Worm (Caenorhabditis elegans) whole organism, L3 larva: ENCODE data around the gene C18H7.4.
A peak's percentile ranks its signal among the peaks of the same experiment; 100 is the strongest.

Experiments used
- R02D3.7 ChIP-seq: fragments of 150-350 bp; optimal IDR thresholded peaks from 2 replicates; lab custom pipeline; 2014; ENCODE audit warnings: missing biosample characterization, missing genetic modification characterization
- ZK546.5 ChIP-seq: sonication (generic microtip); optimal IDR thresholded peaks from 2 replicates; lab custom pipeline; 2017; ENCODE audit warnings: missing biosample characterization, missing genetic modification characterization
- aly-2 ChIP-seq: fragments of 150-350 bp; optimal IDR thresholded peaks from 2 replicates; lab custom pipeline; 2014; ENCODE audit warnings: missing biosample characterization, missing genetic modification characterization
- ama-1 ChIP-seq: fragments of 150-350 bp; optimal IDR thresholded peaks from 2 replicates; lab custom pipeline; 2018
- ceh-28 ChIP-seq: fragments of 150-350 bp; optimal IDR thresholded peaks from 2 replicates; lab custom pipeline; 2014; ENCODE audit warnings: missing biosample characterization, missing genetic modification reagents, missing genetic modification characterization
- ceh-9 ChIP-seq: sonication (generic microtip); optimal IDR thresholded peaks from 2 replicates; lab custom pipeline; 2018; ENCODE audit warnings: missing biosample characterization, missing genetic modification characterization
- egl-27 ChIP-seq: sonication (generic microtip); optimal IDR thresholded peaks from 4 replicates; lab custom pipeline; 2017; ENCODE audit warnings: missing biosample characterization, missing genetic modification reagents, missing genetic modification characterization
- elt-1 ChIP-seq: fragments of 150-350 bp; optimal IDR thresholded peaks from 2 replicates; lab custom pipeline; 2014; ENCODE audit warnings: missing biosample characterization, missing genetic modification characterization
- elt-2 ChIP-seq: sonication (generic microtip); optimal IDR thresholded peaks from 2 replicates; lab custom pipeline; 2016; ENCODE audit warnings: missing genetic modification reagents, mild to moderate bottlenecking, missing genetic modification characterization, missing compliant biosample characterization
- fkh-2 ChIP-seq: fragments of 150-350 bp; optimal IDR thresholded peaks from 2 replicates; lab custom pipeline; 2014; ENCODE audit warnings: missing biosample characterization, missing genetic modification reagents, missing genetic modification characterization
- fos-1 ChIP-seq: fragments of 150-350 bp; optimal IDR thresholded peaks from 2 replicates; lab custom pipeline; 2014; ENCODE audit warnings: missing biosample characterization, missing genetic modification characterization
- hmg-11 ChIP-seq: sonication (generic microtip); optimal IDR thresholded peaks from 2 replicates; lab custom pipeline; 2016; ENCODE audit warnings: missing genetic modification characterization, missing compliant biosample characterization
- lin-39 ChIP-seq: fragments of 150-350 bp; optimal IDR thresholded peaks from 2 replicates; lab custom pipeline; 2018; ENCODE audit warnings: missing biosample characterization, missing genetic modification reagents, missing genetic modification characterization
- mdl-1 ChIP-seq: fragments of 150-350 bp; optimal IDR thresholded peaks from 2 replicates; lab custom pipeline; 2014; ENCODE audit warnings: missing biosample characterization, missing genetic modification characterization
- nhr-11 ChIP-seq: fragments of 150-350 bp; optimal IDR thresholded peaks from 2 replicates; lab custom pipeline; 2014; ENCODE audit warnings: missing biosample characterization, missing genetic modification characterization
- nhr-12 ChIP-seq: fragments of 150-350 bp; optimal IDR thresholded peaks from 2 replicates; lab custom pipeline; 2014; ENCODE audit warnings: missing biosample characterization, missing genetic modification characterization
- nhr-23 ChIP-seq: fragments of 150-350 bp; optimal IDR thresholded peaks from 2 replicates; lab custom pipeline; 2014; ENCODE audit warnings: missing biosample characterization, missing genetic modification reagents, missing genetic modification characterization
- nhr-237 ChIP-seq: fragments of 150-350 bp; optimal IDR thresholded peaks from 2 replicates; lab custom pipeline; 2014; ENCODE audit warnings: missing biosample characterization, missing genetic modification characterization
- nhr-28 ChIP-seq: fragments of 150-350 bp; optimal IDR thresholded peaks from 2 replicates; lab custom pipeline; 2014; ENCODE audit warnings: missing biosample characterization, missing genetic modification characterization
- nhr-67 ChIP-seq: fragments of 150-350 bp; optimal IDR thresholded peaks from 2 replicates; lab custom pipeline; 2014; ENCODE audit warnings: missing biosample characterization, missing genetic modification characterization
- sea-2 ChIP-seq: fragments of 150-350 bp; sonication (generic microtip); optimal IDR thresholded peaks from 4 replicates; lab custom pipeline; 2014; ENCODE audit warnings: missing biosample characterization, missing genetic modification reagents, missing genetic modification characterization
- skn-1 ChIP-seq: fragments of 150-350 bp; optimal IDR thresholded peaks from 2 replicates; lab custom pipeline; 2014; ENCODE audit warnings: missing biosample characterization, missing genetic modification characterization
- snpc-4 ChIP-seq: fragments of 150-350 bp; optimal IDR thresholded peaks from 2 replicates; lab custom pipeline; 2014; ENCODE audit warnings: missing biosample characterization, missing genetic modification characterization
- tbx-2 ChIP-seq: sonication (generic microtip); optimal IDR thresholded peaks from 2 replicates; lab custom pipeline; 2016; ENCODE audit warnings: mild to moderate bottlenecking, missing genetic modification characterization, missing compliant biosample characterization
- unc-39 ChIP-seq: sonication (generic microtip); optimal IDR thresholded peaks from 4 replicates; lab custom pipeline; 2017; ENCODE audit warnings: missing biosample characterization, missing genetic modification characterization
- unc-62 ChIP-seq: fragments of 150-350 bp; sonication (generic microtip); optimal IDR thresholded peaks from 4 replicates; lab custom pipeline; 2014; ENCODE audit warnings: missing biosample characterization, missing genetic modification reagents, missing genetic modification characterization
- ztf-11 ChIP-seq: fragments of 150-350 bp; optimal IDR thresholded peaks from 2 replicates; lab custom pipeline; 2014; ENCODE audit warnings: missing biosample characterization, missing genetic modification characterization

C18H7.4 gene

ce11 chrIV:631869-632268, 38.7 kb downstream of the C18H7.4 start:
- TF ChIP-seq aly-2 (no peak), elt-2 (peak; percentile 29)

ce11 chrIV:633565-633964, 40.4 kb downstream of the C18H7.4 start:
- TF ChIP-seq skn-1 (tag; lab: Kevin White, UChicago), result no peak
- TF ChIP-seq R02D3.7 (tag; lab: Kevin White, UChicago), result no peak
- TF ChIP-seq ceh-28, result no peak
- no peak for TF ChIP-seq hmg-11
- TF ChIP-seq nhr-28 (tag; lab: Kevin White, UChicago), result no peak
- TF ChIP-seq ceh-9 (tag; lab: Kevin White, UChicago), result no peak
- no peak for TF ChIP-seq elt-2
- no peak for TF ChIP-seq unc-62 (GFP tag; lab: Kevin White, UChicago)
- TF ChIP-seq nhr-12 (tag; lab: Kevin White, UChicago), result no peak
- no peak for TF ChIP-seq fkh-2
- no peak for TF ChIP-seq nhr-67
- no peak for TF ChIP-seq lin-39 (tag; lab: Kevin White, UChicago)
- TF ChIP-seq egl-27 (tag; lab: Kevin White, UChicago), result no peak
- no peak for TF ChIP-seq sea-2
- no peak for TF ChIP-seq elt-1 (tag; lab: Kevin White, UChicago)
- TF ChIP-seq ama-1, result no peak
- TF ChIP-seq, all 47 proteins: peak for 0

ce11 chrIV:639167-639566, 46.0 kb downstream of the C18H7.4 start:
- TF ChIP-seq ZK546.5 (tag; lab: Kevin White, UChicago) (no peak), ztf-11 (tag; lab: Kevin White, UChicago) (no peak)

- TF ChIP-seq tbx-2 (tag; lab: Kevin White, UChicago), result no peak
- no peak for TF ChIP-seq sea-2
- TF ChIP-seq nhr-23 (tag; lab: Kevin White, UChicago), result no peak
- no peak for TF ChIP-seq hmg-11
- TF ChIP-seq nhr-11 (tag; lab: Kevin White, UChicago), result no peak
- no peak for TF ChIP-seq ztf-11 (tag; lab: Kevin White, UChicago)
- TF ChIP-seq mdl-1 (tag; lab: Kevin White, UChicago), result no peak
- no peak for TF ChIP-seq elt-2
- no peak for TF ChIP-seq nhr-12 (tag; lab: Kevin White, UChicago)
- TF ChIP-seq fos-1 (tag; lab: Kevin White, UChicago), result no peak
- no peak for TF ChIP-seq unc-39 (tag; lab: Kevin White, UChicago)
- TF ChIP-seq nhr-67, result no peak
- no peak for TF ChIP-seq nhr-237
- no peak for TF ChIP-seq aly-2
- TF ChIP-seq snpc-4, result no peak
Observed at ce11 chrIV:643481-643880, 50.4 kb downstream of the C18H7.4 start.
